Worm (Caenorhabditis elegans) whole organism, L4/young adult: ENCODE measurements around the gene sad-1.

Source experiments
- W03F9.2 ChIP-seq: fragments of 150-350 bp; optimal IDR thresholded peaks from 2 replicates; lab custom pipeline; 2014; ENCODE audit warnings: missing biosample characterization, missing genetic modification characterization
- dao-5 ChIP-seq: sonication (generic microtip); optimal IDR thresholded peaks from 2 replicates; lab custom pipeline; 2016; ENCODE audit warnings: missing genotype, missing genetic modification characterization, moderate library complexity, missing compliant biosample characterization
- him-1 ChIP-seq: sonication (generic microtip); optimal IDR thresholded peaks from 2 replicates; lab custom pipeline; 2016; ENCODE audit warnings: missing genotype, missing genetic modification reagents, missing genetic modification characterization, missing compliant biosample characterization

sad-1 gene

ce11 chrX:13500568-13500967 is at the start of gene sad-1:
TSS of gene sad-1 (minus strand) at chrX:13500668.
- TF ChIP-seq W03F9.2 (no peak), him-1 (tag; lab: Kevin White, UChicago) (no peak), dao-5 (no peak)

- TF ChIP-seq dao-5: no peak
- TF ChIP-seq W03F9.2: no peak
- no peak for TF ChIP-seq him-1 (tag; lab: Kevin White, UChicago)
Measured at ce11 chrX:13544544-13545021, 44.1 kb upstream of the sad-1 start.

- TF ChIP-seq dao-5 (no peak), him-1 (tag; lab: Kevin White, UChicago) (no peak), W03F9.2 (no peak)
Measured at ce11 chrX:13543350-13543749, 42.9 kb upstream of the sad-1 start.

ce11 chrX:13542757-13543156 is 42.3 kb upstream of the sad-1 start:
- TF ChIP-seq W03F9.2: no peak
- TF ChIP-seq him-1 (tag; lab: Kevin White, UChicago): no peak
- TF ChIP-seq dao-5: no peak

ce11 chrX:13542236-13542635 is 41.8 kb upstream of the sad-1 start, which contains the start of gene cah-4:
TSS of gene cah-4 (plus strand) at chrX:13542574.
- no peak for TF ChIP-seq W03F9.2
- no peak for TF ChIP-seq him-1 (tag; lab: Kevin White, UChicago)
- TF ChIP-seq dao-5: no peak

ce11 chrX:13541335-13541734 is 40.9 kb upstream of the sad-1 start:
- TF ChIP-seq W03F9.2: no peak
- no peak for TF ChIP-seq him-1 (tag; lab: Kevin White, UChicago)
- no peak for TF ChIP-seq dao-5

ce11 chrX:13539701-13540100 is 39.2 kb upstream of the sad-1 start:
- TF ChIP-seq dao-5 (no peak), him-1 (tag; lab: Kevin White, UChicago) (no peak), W03F9.2 (no peak)

ce11 chrX:13536759-13537158 is 36.3 kb upstream of the sad-1 start, which contains the start of gene R01E6.5:
TSS of gene R01E6.5 (plus strand) at chrX:13537059.
- TF ChIP-seq dao-5 (no peak), W03F9.2 (no peak), him-1 (tag; lab: Kevin White, UChicago) (no peak)

ce11 chrX:13532424-13533309 is 32.2 kb upstream of the sad-1 start, which contains the start of gene acr-12:
TSS of gene acr-12 (plus strand) at chrX:13532853.
- TF ChIP-seq W03F9.2 (no peak), him-1 (tag; lab: Kevin White, UChicago) (peak; percentile 74), dao-5 (no peak)

ce11 chrX:13530015-13530778 is 29.7 kb upstream of the sad-1 start:
- TF ChIP-seq W03F9.2 (no peak), him-1 (tag; lab: Kevin White, UChicago) (no peak), dao-5 (no peak)

- TF ChIP-seq him-1 (tag; lab: Kevin White, UChicago): no peak
- peak; percentile 39 for TF ChIP-seq W03F9.2
Measured at ce11 chrX:13528630-13529138, 28.2 kb upstream of the sad-1 start, which contains the start of gene F18H3.4. TSS of gene F18H3.4 (plus strand) at chrX:13529088.

ce11 chrX:13527347-13528092 is 27.1 kb upstream of the sad-1 start, which contains the start of gene pab-2:
TSS of gene pab-2 (minus strand) at chrX:13527415.
- TF ChIP-seq W03F9.2: peak; percentile 69
- TF ChIP-seq him-1 (tag; lab: Kevin White, UChicago): peak; percentile 81
- no peak for TF ChIP-seq dao-5
